Fruit fly (Drosophila melanogaster) whole organism, adult: ENCODE data around the gene CG43090.

ENCODE experiments used
- CG12768 ChIP-seq: fragments of 200-800 bp; sonication (Bioruptor generic); optimal IDR thresholded peaks from 2 replicates; lab custom pipeline; 2017; ENCODE audit warnings: missing biosample characterization, missing genetic modification characterization, mild to moderate bottlenecking, moderate library complexity, missing genetic modification reagents
- CG14711 ChIP-seq: fragments of 200-800 bp; sonication (Bioruptor generic); optimal IDR thresholded peaks from 2 replicates; lab custom pipeline; 2018; ENCODE audit warnings: missing biosample characterization, mild to moderate bottlenecking, missing genetic modification characterization, moderate library complexity
- CG1620 ChIP-seq: fragments of 200-800 bp; sonication (Bioruptor generic); optimal IDR thresholded peaks from 2 replicates; lab custom pipeline; 2016; ENCODE audit warnings: missing biosample characterization, missing genetic modification characterization
- CG33017 ChIP-seq: fragments of 200-800 bp; sonication (Bioruptor generic); optimal IDR thresholded peaks from 2 replicates; lab custom pipeline; 2018; ENCODE audit warnings: missing biosample characterization, mild to moderate bottlenecking, missing genetic modification characterization, moderate library complexity
- CG7101 ChIP-seq: fragments of 200-800 bp; sonication (Bioruptor generic); optimal IDR thresholded peaks from 2 replicates; lab custom pipeline; 2018; ENCODE audit warnings: missing biosample characterization, mild to moderate bottlenecking, missing genetic modification characterization, moderate library complexity
- Crg-1 ChIP-seq: fragments of 200-800 bp; sonication (Bioruptor generic); optimal IDR thresholded peaks from 2 replicates; lab custom pipeline; 2016; ENCODE audit warnings: missing biosample characterization, missing genetic modification characterization
- Mnt ChIP-seq: fragments of 200-800 bp; sonication (Bioruptor generic); optimal IDR thresholded peaks from 2 replicates; lab custom pipeline; 2016; ENCODE audit warnings: missing biosample characterization, mild to moderate bottlenecking, missing genetic modification characterization
- bab1 ChIP-seq: fragments of 200-800 bp; sonication (Bioruptor generic); optimal IDR thresholded peaks from 3 replicates; lab custom pipeline; 2019; ENCODE audit warnings: missing biosample characterization, mild to moderate bottlenecking, missing genetic modification characterization, moderate library complexity
- cnc ChIP-seq, 2 experiments: fragments of >200 bp; optimal IDR thresholded peaks; 2 replicates each; lab custom pipeline; 2017
- kay ChIP-seq: fragments of 200-800 bp; sonication (Bioruptor generic); peaks from one replicate; lab custom pipeline; 2016; ENCODE audit warnings: missing biosample characterization, missing genetic modification characterization, borderline replicate concordance
- ovo ChIP-seq: fragments of 200-800 bp; sonication (Bioruptor generic); optimal IDR thresholded peaks from 2 replicates; lab custom pipeline; 2016; ENCODE audit warnings: missing biosample characterization, missing genetic modification characterization
- tj ChIP-seq: fragments of 200-800 bp; sonication (Bioruptor generic); optimal IDR thresholded peaks from 3 replicates; lab custom pipeline; 2017; ENCODE audit warnings: missing biosample characterization, mild to moderate bottlenecking, missing genetic modification characterization, moderate library complexity

- TF ChIP-seq CG14711 (no peak), Crg-1 (GFP tag; lab: Kevin White, UChicago) (no peak), CG7101 (tag; lab: Kevin White, UChicago) (no peak), Mnt (GFP tag; lab: Kevin White, UChicago) (no peak), CG12768 (GFP tag; lab: Kevin White, UChicago) (no peak), bab1 (GFP tag; lab: Kevin White, UChicago) (no peak), CG33017 (tag; lab: Kevin White, UChicago) (no peak), ovo (GFP tag; lab: Kevin White, UChicago) (no peak), CG1620 (GFP tag; lab: Kevin White, UChicago) (no peak), tj (no peak), kay (no peak), cnc (optimal IDR thresholded peaks at IDR 0.05; lab: Kevin White, UChicago) (no peak)
Observed at dm6 chrX:6192332-6192731, 7.4 kb downstream of the CG43090 start, which contains the start of gene Ca-alpha1T.
